Worm (Caenorhabditis elegans): ENCODE measurements around the gene epg-5.

Gene epg-5

DNA sequence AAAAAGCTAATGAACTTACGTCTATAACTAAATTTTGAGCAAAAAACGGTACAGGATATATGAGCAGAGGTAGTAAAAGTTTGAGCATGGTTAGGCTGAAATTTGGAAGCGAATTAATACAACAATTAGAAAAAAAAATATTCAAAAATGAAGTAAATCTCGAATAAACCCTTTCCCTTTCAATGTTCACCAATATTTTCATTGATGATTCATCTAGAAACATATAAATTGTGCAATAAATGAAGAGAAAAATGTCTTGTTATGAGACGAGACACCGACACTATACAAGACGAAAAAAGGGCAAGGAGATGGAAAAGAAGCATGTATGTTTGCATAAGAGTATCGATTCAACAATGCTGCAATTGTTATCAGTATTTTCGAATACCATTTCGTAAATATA lies 16.1 kb upstream of the epg-5 start, which contains the start of gene F54H5.14:
Gene F54H5.14, minus strand, starts transcription at position 101 of the 400 bp plus-strand sequence.
- no peak for TF ChIP-seq ceh-34 (tag; optimal IDR thresholded peaks at IDR 0.05)
- TF ChIP-seq pat-9 (tag; optimal IDR thresholded peaks at IDR 0.05), result no peak
- TF ChIP-seq rnt-1 (tag; optimal IDR thresholded peaks at IDR 0.05), result no peak
- TF ChIP-seq ref-2 (tag; optimal IDR thresholded peaks at IDR 0.05), result no peak
- TF ChIP-seq ets-4 (tag; optimal IDR thresholded peaks at IDR 0.05), result no peak
- TF ChIP-seq dmd-4 (tag; optimal IDR thresholded peaks at IDR 0.05; ENCODE audit: borderline replicate concordance), result no peak
- TF ChIP-seq pha-2 (tag; optimal IDR thresholded peaks at IDR 0.05), result no peak
- TF ChIP-seq tbx-2 (tag; optimal IDR thresholded peaks at IDR 0.05), result no peak
- TF ChIP-seq syd-9 (tag; optimal IDR thresholded peaks at IDR 0.05), result no peak
- TF ChIP-seq ceh-30 (tag; optimal IDR thresholded peaks at IDR 0.05), result no peak
- TF ChIP-seq ceh-19 (GFP tag; optimal IDR thresholded peaks at IDR 0.05), result no peak
- TF ChIP-seq ztf-16 (tag; optimal IDR thresholded peaks at IDR 0.05), result no peak

DNA sequence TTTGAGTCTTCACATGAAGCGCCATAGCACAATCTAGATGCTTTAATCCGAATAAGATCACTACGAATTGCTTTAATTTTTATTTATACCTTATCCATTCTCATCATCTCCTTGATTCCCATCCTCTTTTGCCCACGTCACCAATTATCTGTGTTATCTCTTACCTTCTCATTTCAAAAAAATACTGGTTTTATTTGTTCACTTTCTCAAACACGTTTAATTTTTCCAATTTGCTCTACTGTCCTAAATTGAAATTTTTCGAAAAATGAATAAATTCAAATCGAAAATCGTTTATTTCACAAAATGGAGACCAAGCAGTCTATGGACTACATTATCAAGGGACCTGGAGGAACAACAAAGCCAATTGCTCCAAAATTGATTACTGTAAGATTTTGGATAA lies 12.7 kb upstream of the epg-5 start, which contains the start of gene F54H5.3:
Gene F54H5.3, plus strand, starts transcription at position 301 of the 400 bp plus-strand sequence.
- no peak for TF ChIP-seq nfya-1 (tag; optimal IDR thresholded peaks at IDR 0.05)
- TF ChIP-seq ceh-34 (tag; optimal IDR thresholded peaks at IDR 0.05), result no peak
- no peak for TF ChIP-seq ceh-18 (tag; optimal IDR thresholded peaks at IDR 0.05)
- no peak for TF ChIP-seq ceh-22 (tag; optimal IDR thresholded peaks at IDR 0.05)
- TF ChIP-seq K02D7.2 (tag; optimal IDR thresholded peaks at IDR 0.05), result no peak
- TF ChIP-seq unc-3 (GFP tag; conservative IDR thresholded peaks at IDR 0.05), result no peak
- no peak for TF ChIP-seq unc-3 (tag; optimal IDR thresholded peaks at IDR 0.05)
- no peak for TF ChIP-seq gmeb-2 (tag; optimal IDR thresholded peaks at IDR 0.05)
- no peak for TF ChIP-seq nhr-232 (tag; optimal IDR thresholded peaks at IDR 0.05)
- TF ChIP-seq pag-3 (tag; optimal IDR thresholded peaks at IDR 0.05; ENCODE audit: borderline replicate concordance), result no peak
- no peak for TF ChIP-seq zip-5 (tag; optimal IDR thresholded peaks at IDR 0.05)
- TF ChIP-seq ceh-2 (tag; optimal IDR thresholded peaks at IDR 0.05), result no peak
- no peak for TF ChIP-seq ceh-30 (tag; optimal IDR thresholded peaks at IDR 0.05)

DNA sequence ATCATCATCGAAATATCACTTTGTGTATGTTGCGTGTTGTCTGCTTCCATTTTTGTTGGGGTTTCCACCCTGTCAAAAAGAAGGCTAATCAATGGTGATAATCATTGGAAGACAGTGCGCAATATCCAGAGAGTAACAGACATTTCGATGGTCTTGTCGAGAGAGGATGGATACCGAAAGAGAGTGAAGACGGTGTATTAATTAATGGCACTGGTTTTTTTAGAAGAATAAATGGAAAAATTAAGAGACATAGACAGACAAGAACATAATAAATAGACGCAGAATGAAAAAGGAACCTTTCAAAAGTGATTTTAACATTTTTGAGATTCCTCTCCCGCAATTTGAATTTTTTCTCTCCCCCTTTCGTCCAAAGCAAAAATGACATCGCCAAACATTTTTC lies 9.8 kb upstream of the epg-5 start:
- TF ChIP-seq ceh-6 (GFP tag; optimal IDR thresholded peaks at IDR 0.05) (no peak), ref-2 (tag; optimal IDR thresholded peaks at IDR 0.05) (no peak), ceh-19 (GFP tag; optimal IDR thresholded peaks at IDR 0.05) (no peak), pha-2 (tag; optimal IDR thresholded peaks at IDR 0.05) (no peak), unc-3 (GFP tag; conservative IDR thresholded peaks at IDR 0.05) (no peak), unc-3 (tag; optimal IDR thresholded peaks at IDR 0.05) (no peak), ceh-2 (tag; optimal IDR thresholded peaks at IDR 0.05) (no peak), gmeb-2 (tag; optimal IDR thresholded peaks at IDR 0.05) (no peak), mec-3 (tag; optimal IDR thresholded peaks at IDR 0.05; ENCODE audit: borderline replicate concordance) (no peak), hlh-15 (tag; optimal IDR thresholded peaks at IDR 0.05) (no peak), unc-55 (GFP tag; optimal IDR thresholded peaks at IDR 0.05) (no peak), dmd-4 (tag; optimal IDR thresholded peaks at IDR 0.05; ENCODE audit: borderline replicate concordance) (no peak), ahr-1 (tag; optimal IDR thresholded peaks at IDR 0.05) (no peak), pqm-1 (tag; optimal IDR thresholded peaks at IDR 0.05) (no peak), ceh-14 (tag; optimal IDR thresholded peaks at IDR 0.05) (no peak), fkh-10 (GFP tag; optimal IDR thresholded peaks at IDR 0.05) (no peak), sox-4 (tag; optimal IDR thresholded peaks at IDR 0.05) (no peak), hlh-30 (tag; optimal IDR thresholded peaks at IDR 0.05; ENCODE audit: insufficient read depth) (no peak), pha-4 (tag; optimal IDR thresholded peaks at IDR 0.05) (no peak), hlh-8 (tag; optimal IDR thresholded peaks at IDR 0.05) (no peak)

ce11 chrII:6616770-6617169 lies 7.6 kb upstream of the epg-5 start, which contains the start of gene klf-3:
Gene klf-3, plus strand, starts transcription at chrII:6616878.
- no peak for TF ChIP-seq pat-9 (tag; optimal IDR thresholded peaks at IDR 0.05)
- TF ChIP-seq nfya-1 (tag; optimal IDR thresholded peaks at IDR 0.05), result no peak
- TF ChIP-seq madf-2 (tag; optimal IDR thresholded peaks at IDR 0.05), result no peak
- no peak for TF ChIP-seq unc-42 (tag; optimal IDR thresholded peaks at IDR 0.05)
- TF ChIP-seq pax-1 (tag; optimal IDR thresholded peaks at IDR 0.05), result no peak
- TF ChIP-seq hlh-15 (tag; optimal IDR thresholded peaks at IDR 0.05), result no peak
- TF ChIP-seq hlh-30 (tag; optimal IDR thresholded peaks at IDR 0.05; ENCODE audit: insufficient read depth), result no peak
- no peak for TF ChIP-seq ahr-1 (tag; optimal IDR thresholded peaks at IDR 0.05)
- no peak for TF ChIP-seq pag-3 (tag; optimal IDR thresholded peaks at IDR 0.05; ENCODE audit: borderline replicate concordance)
- no peak for TF ChIP-seq sox-4 (tag; optimal IDR thresholded peaks at IDR 0.05)
- no peak for TF ChIP-seq K09A11.1 (tag; optimal IDR thresholded peaks at IDR 0.05; ENCODE audit: insufficient read depth)
- TF ChIP-seq syd-9 (tag; optimal IDR thresholded peaks at IDR 0.05), result no peak
- no peak for TF ChIP-seq C38D4.7 (GFP tag; optimal IDR thresholded peaks at IDR 0.05)
- no peak for TF ChIP-seq tbx-2 (tag; optimal IDR thresholded peaks at IDR 0.05)
- TF ChIP-seq ref-2 (tag; optimal IDR thresholded peaks at IDR 0.05), result no peak

Measured in whole organism, late embryonic.